Fruit fly (Drosophila melanogaster): ENCODE measurements around the gene CG12948.

CG12948 gene

dm6 chr3R:9756187-9756586 is 8.6 kb upstream of the CG12948 start, which contains the start of the genes Alg12 and Rpt3R:
Gene Alg12, plus strand, starts transcription at chr3R:9756491.
Gene Rpt3R, minus strand, starts transcription at chr3R:9756510.
- no peak for TF ChIP-seq fkh (GFP tag; optimal IDR thresholded peaks at IDR 0.05)
- TF ChIP-seq CG10669 (GFP tag; optimal IDR thresholded peaks at IDR 0.05), result no peak
- no peak for TF ChIP-seq Sox14 (GFP tag; optimal IDR thresholded peaks at IDR 0.05)
- no peak for TF ChIP-seq ss (GFP tag; optimal IDR thresholded peaks at IDR 0.05)
- no peak for TF ChIP-seq Smox (GFP tag; optimal IDR thresholded peaks at IDR 0.05)
- no peak for TF ChIP-seq Eip93F (GFP tag; optimal IDR thresholded peaks at IDR 0.05)
- no peak for TF ChIP-seq CG3919 (GFP tag; optimal IDR thresholded peaks at IDR 0.05)
- TF ChIP-seq Lpt (GFP tag; optimal IDR thresholded peaks at IDR 0.05), result no peak
- TF ChIP-seq Ets21C (GFP tag; optimal IDR thresholded peaks at IDR 0.05), result no peak

- TF ChIP-seq CG10669 (GFP tag; optimal IDR thresholded peaks at IDR 0.05) (no peak), Smox (GFP tag; optimal IDR thresholded peaks at IDR 0.05) (no peak), Ets96B (tag; optimal IDR thresholded peaks at IDR 0.05) (no peak), CG3919 (GFP tag; optimal IDR thresholded peaks at IDR 0.05) (no peak), CG15336 (GFP tag; IDR thresholded peaks at IDR 0.05) (no peak), CG3032 (tag; optimal IDR thresholded peaks at IDR 0.05) (no peak), CG31627 (GFP tag; optimal IDR thresholded peaks at IDR 0.05) (no peak), CG8632 (GFP tag; optimal IDR thresholded peaks at IDR 0.05) (no peak), Hr39 (GFP tag; optimal IDR thresholded peaks at IDR 0.05) (no peak), CG6808 (GFP tag; optimal IDR thresholded peaks at IDR 0.05) (no peak), achi (GFP tag; optimal IDR thresholded peaks at IDR 0.05) (no peak), CG16779 (tag; optimal IDR thresholded peaks at IDR 0.05) (no peak), ss (GFP tag; optimal IDR thresholded peaks at IDR 0.05) (no peak), CG6276 (GFP tag; optimal IDR thresholded peaks at IDR 0.05) (no peak), Hr38 (GFP tag; optimal IDR thresholded peaks at IDR 0.05) (no peak)
These were observed 6.9 kb upstream of the CG12948 start, which contains the start of gene Tti1 for dm6 chr3R:9754487-9754886. Gene Tti1, minus strand, starts transcription at chr3R:9754686.

dm6 chr3R:9747900-9748663 is 538 bp upstream of the CG12948 start:
- TF ChIP-seq Ets21C (GFP tag; optimal IDR thresholded peaks at IDR 0.05), result no peak
- TF ChIP-seq Hr4 (GFP tag; optimal IDR thresholded peaks at IDR 0.05), result no peak
- no peak for TF ChIP-seq CG6854 (GFP tag; optimal IDR thresholded peaks at IDR 0.05)

- TF ChIP-seq CG10669 (GFP tag; optimal IDR thresholded peaks at IDR 0.05) (no peak), Lpt (GFP tag; optimal IDR thresholded peaks at IDR 0.05) (no peak), CG4318 (GFP tag; optimal IDR thresholded peaks at IDR 0.05) (no peak), CG6854 (GFP tag; optimal IDR thresholded peaks at IDR 0.05) (no peak), CG9139 (GFP tag; optimal IDR thresholded peaks at IDR 0.05) (no peak), CG15336 (GFP tag; IDR thresholded peaks at IDR 0.05) (no peak), Sox102F (GFP tag; optimal IDR thresholded peaks at IDR 0.05) (no peak), ss (GFP tag; optimal IDR thresholded peaks at IDR 0.05) (no peak), eg (GFP tag; IDR thresholded peaks at IDR 0.05) (no peak), Eip75B (GFP tag; optimal IDR thresholded peaks at IDR 0.05) (no peak), Smox (GFP tag; optimal IDR thresholded peaks at IDR 0.05) (no peak), CG6276 (GFP tag; optimal IDR thresholded peaks at IDR 0.05) (no peak), fd85E (GFP tag; optimal IDR thresholded peaks at IDR 0.05) (no peak), cyc (GFP tag; optimal IDR thresholded peaks at IDR 0.05) (no peak), CG8319 (GFP tag; optimal IDR thresholded peaks at IDR 0.05) (no peak), CG11902 (GFP tag; optimal IDR thresholded peaks at IDR 0.05) (no peak), Ets21C (GFP tag; optimal IDR thresholded peaks at IDR 0.05) (no peak)
These were observed 143 bp upstream of the CG12948 start, which contains the start of gene PpD3 for dm6 chr3R:9747875-9747899. Gene PpD3, plus strand, starts transcription at chr3R:9747875.

dm6 chr3R:9746267-9746666 is 1.3 kb downstream of the CG12948 start, which contains the start of gene CG34409:
Gene CG34409, minus strand, starts transcription at chr3R:9746367.
- no peak for TF ChIP-seq pdm3 (GFP tag; optimal IDR thresholded peaks at IDR 0.05)
- no peak for TF ChIP-seq CG6808 (GFP tag; optimal IDR thresholded peaks at IDR 0.05)
- TF ChIP-seq Eip78C (GFP tag), result peak; percentile 19
- no peak for TF ChIP-seq CG16779 (tag; optimal IDR thresholded peaks at IDR 0.05)

All from whole organism, prepupa.